Worm (Caenorhabditis elegans) whole organism, L3 larva: ENCODE data around the gene urb-1.

Source experiments
- R02D3.7 ChIP-seq: fragments of 150-350 bp; optimal IDR thresholded peaks from 2 replicates; lab custom pipeline; 2014; ENCODE audit warnings: missing biosample characterization, missing genetic modification characterization
- ZK546.5 ChIP-seq: sonication (generic microtip); optimal IDR thresholded peaks from 2 replicates; lab custom pipeline; 2017; ENCODE audit warnings: missing biosample characterization, missing genetic modification characterization
- aly-2 ChIP-seq: fragments of 150-350 bp; optimal IDR thresholded peaks from 2 replicates; lab custom pipeline; 2014; ENCODE audit warnings: missing biosample characterization, missing genetic modification characterization
- ceh-16 ChIP-seq: sonication (generic microtip); optimal IDR thresholded peaks from 2 replicates; lab custom pipeline; 2017; ENCODE audit warnings: missing biosample characterization, missing genetic modification characterization
- ceh-28 ChIP-seq: fragments of 150-350 bp; optimal IDR thresholded peaks from 2 replicates; lab custom pipeline; 2014; ENCODE audit warnings: missing biosample characterization, missing genetic modification reagents, missing genetic modification characterization
- ceh-82 ChIP-seq: fragments of 150-350 bp; optimal IDR thresholded peaks from 2 replicates; lab custom pipeline; 2014; ENCODE audit warnings: missing biosample characterization, missing genetic modification characterization
- ceh-9 ChIP-seq: sonication (generic microtip); optimal IDR thresholded peaks from 2 replicates; lab custom pipeline; 2018; ENCODE audit warnings: missing biosample characterization, missing genetic modification characterization
- egl-5 ChIP-seq: fragments of 150-350 bp; optimal IDR thresholded peaks from 2 replicates; lab custom pipeline; 2017; ENCODE audit warnings: missing biosample characterization, missing genetic modification reagents, missing genetic modification characterization, inconsistent platforms
- elt-1 ChIP-seq: fragments of 150-350 bp; optimal IDR thresholded peaks from 2 replicates; lab custom pipeline; 2014; ENCODE audit warnings: missing biosample characterization, missing genetic modification characterization
- elt-2 ChIP-seq: sonication (generic microtip); optimal IDR thresholded peaks from 2 replicates; lab custom pipeline; 2016; ENCODE audit warnings: missing genetic modification reagents, mild to moderate bottlenecking, missing genetic modification characterization, missing compliant biosample characterization
- elt-3 ChIP-seq, 3 experiments: fragments of 150-350 bp in 1 of 3; sonication (generic microtip) in 2 of 3; optimal IDR thresholded peaks; 2 replicates in 2 of 3; 4 replicates in 1 of 3; lab custom pipeline; 2014 to 2017; ENCODE audit warnings: missing biosample characterization in 3 of 3, missing genetic modification characterization in 3 of 3
- eor-1 ChIP-seq, 2 experiments: fragments of 150-350 bp; optimal IDR thresholded peaks; 2 replicates each; lab custom pipeline; 2014 to 2018; ENCODE audit warnings: missing biosample characterization in 2 of 2, missing genetic modification characterization in 2 of 2
- fkh-2 ChIP-seq: fragments of 150-350 bp; optimal IDR thresholded peaks from 2 replicates; lab custom pipeline; 2014; ENCODE audit warnings: missing biosample characterization, missing genetic modification reagents, missing genetic modification characterization
- lin-39 ChIP-seq: fragments of 150-350 bp; optimal IDR thresholded peaks from 2 replicates; lab custom pipeline; 2018; ENCODE audit warnings: missing biosample characterization, missing genetic modification reagents, missing genetic modification characterization
- lsy-12 ChIP-seq: sonication (generic microtip); optimal IDR thresholded peaks from 2 replicates; lab custom pipeline; 2016; ENCODE audit warnings: mild to moderate bottlenecking, missing genetic modification characterization, missing compliant biosample characterization
- nfya-1 ChIP-seq: sonication (generic microtip); optimal IDR thresholded peaks from 2 replicates; lab custom pipeline; 2017; ENCODE audit warnings: missing genetic modification characterization, mild to moderate bottlenecking, missing compliant biosample characterization, antibody characterized with exemption, moderate library complexity; ENCODE audit not compliant: insufficient read depth
- nhr-11 ChIP-seq: fragments of 150-350 bp; optimal IDR thresholded peaks from 2 replicates; lab custom pipeline; 2014; ENCODE audit warnings: missing biosample characterization, missing genetic modification characterization
- nhr-12 ChIP-seq: fragments of 150-350 bp; optimal IDR thresholded peaks from 2 replicates; lab custom pipeline; 2014; ENCODE audit warnings: missing biosample characterization, missing genetic modification characterization
- nhr-23 ChIP-seq: fragments of 150-350 bp; optimal IDR thresholded peaks from 2 replicates; lab custom pipeline; 2014; ENCODE audit warnings: missing biosample characterization, missing genetic modification reagents, missing genetic modification characterization
- nhr-237 ChIP-seq: fragments of 150-350 bp; optimal IDR thresholded peaks from 2 replicates; lab custom pipeline; 2014; ENCODE audit warnings: missing biosample characterization, missing genetic modification characterization
- nhr-25 ChIP-seq: sonication (generic microtip); optimal IDR thresholded peaks from 2 replicates; lab custom pipeline; 2017; ENCODE audit warnings: missing biosample characterization, missing genetic modification characterization
- nhr-28 ChIP-seq: fragments of 150-350 bp; optimal IDR thresholded peaks from 2 replicates; lab custom pipeline; 2014; ENCODE audit warnings: missing biosample characterization, missing genetic modification characterization
- nhr-67 ChIP-seq: fragments of 150-350 bp; optimal IDR thresholded peaks from 2 replicates; lab custom pipeline; 2014; ENCODE audit warnings: missing biosample characterization, missing genetic modification characterization
- nhr-76 ChIP-seq: fragments of 150-350 bp; sonication (generic microtip); optimal IDR thresholded peaks from 5 replicates; lab custom pipeline; 2014; ENCODE audit warnings: missing biosample characterization, missing genetic modification characterization
- nhr-77 ChIP-seq: fragments of 150-350 bp; optimal IDR thresholded peaks from 2 replicates; lab custom pipeline; 2014; ENCODE audit warnings: missing biosample characterization, missing genetic modification characterization
- pha-4 ChIP-seq: fragments of 150-350 bp; optimal IDR thresholded peaks from 2 replicates; lab custom pipeline; 2014; ENCODE audit warnings: missing biosample characterization, missing genetic modification reagents, missing genetic modification characterization
- pqm-1 ChIP-seq: fragments of 150-350 bp; optimal IDR thresholded peaks from 2 replicates; lab custom pipeline; 2017; ENCODE audit warnings: missing biosample characterization, missing genetic modification characterization, inconsistent platforms
- skn-1 ChIP-seq: fragments of 150-350 bp; optimal IDR thresholded peaks from 2 replicates; lab custom pipeline; 2014; ENCODE audit warnings: missing biosample characterization, missing genetic modification characterization
- snpc-4 ChIP-seq: fragments of 150-350 bp; optimal IDR thresholded peaks from 2 replicates; lab custom pipeline; 2014; ENCODE audit warnings: missing biosample characterization, missing genetic modification characterization
- tbx-2 ChIP-seq: sonication (generic microtip); optimal IDR thresholded peaks from 2 replicates; lab custom pipeline; 2016; ENCODE audit warnings: mild to moderate bottlenecking, missing genetic modification characterization, missing compliant biosample characterization
- unc-39 ChIP-seq: sonication (generic microtip); optimal IDR thresholded peaks from 4 replicates; lab custom pipeline; 2017; ENCODE audit warnings: missing biosample characterization, missing genetic modification characterization
- unc-62 ChIP-seq: fragments of 150-350 bp; sonication (generic microtip); optimal IDR thresholded peaks from 4 replicates; lab custom pipeline; 2014; ENCODE audit warnings: missing biosample characterization, missing genetic modification reagents, missing genetic modification characterization
- zag-1 ChIP-seq: fragments of 150-350 bp; optimal IDR thresholded peaks from 2 replicates; lab custom pipeline; 2014; ENCODE audit warnings: missing biosample characterization, missing genetic modification characterization
- ztf-11 ChIP-seq: fragments of 150-350 bp; optimal IDR thresholded peaks from 2 replicates; lab custom pipeline; 2014; ENCODE audit warnings: missing biosample characterization, missing genetic modification characterization
- ztf-4 ChIP-seq: fragments of 150-350 bp; optimal IDR thresholded peaks from 2 replicates; lab custom pipeline; 2014; ENCODE audit warnings: missing biosample characterization, missing genetic modification characterization

urb-1 gene

DNA sequence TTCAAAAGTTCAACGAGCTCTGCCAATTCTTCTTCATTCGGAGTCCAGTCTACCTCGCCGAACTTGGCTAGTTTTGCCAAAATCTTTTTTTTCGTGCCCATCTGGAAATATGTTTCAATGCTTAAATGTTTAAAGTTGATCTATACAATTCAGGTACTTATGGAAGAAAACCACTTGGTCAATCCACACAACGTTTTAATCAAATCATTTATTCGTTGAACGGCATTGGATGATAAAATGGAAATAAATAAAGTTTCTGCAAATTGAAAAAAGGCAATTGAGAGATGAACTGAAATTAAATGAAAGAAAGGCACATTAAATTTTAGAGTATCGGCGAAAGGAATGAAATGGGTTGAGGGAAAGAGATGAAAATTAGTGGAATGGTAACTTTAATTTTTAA lies at the start of gene urb-1:
Gene urb-1 (minus strand): TSS at position 101 of the 400 bp plus-strand sequence.
- TF ChIP-seq unc-62 (GFP tag; lab: Kevin White, UChicago), result no peak
- TF ChIP-seq nhr-77 (tag; lab: Kevin White, UChicago), result peak; percentile 36

DNA sequence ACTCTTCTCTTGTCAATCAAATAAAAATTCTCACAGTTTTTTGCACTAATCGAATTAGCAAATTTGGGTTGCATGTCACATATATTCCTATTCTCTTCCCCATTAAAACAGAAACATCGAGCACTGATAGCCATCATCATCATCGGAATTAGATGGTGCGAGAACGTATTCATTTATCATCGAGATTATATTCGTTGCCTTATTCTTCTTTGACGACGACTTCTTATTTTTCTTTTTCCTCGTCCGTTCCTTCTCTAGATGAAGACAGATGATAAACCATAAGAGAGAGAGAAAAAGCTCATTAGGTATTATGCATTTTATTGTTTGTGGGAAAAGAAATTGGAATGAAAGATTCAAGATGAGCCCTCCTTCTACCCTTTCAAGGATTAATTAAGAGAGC lies 47.3 kb upstream of the urb-1 start:
- TF ChIP-seq skn-1, result no peak
- TF ChIP-seq elt-1, result peak; percentile 56

DNA sequence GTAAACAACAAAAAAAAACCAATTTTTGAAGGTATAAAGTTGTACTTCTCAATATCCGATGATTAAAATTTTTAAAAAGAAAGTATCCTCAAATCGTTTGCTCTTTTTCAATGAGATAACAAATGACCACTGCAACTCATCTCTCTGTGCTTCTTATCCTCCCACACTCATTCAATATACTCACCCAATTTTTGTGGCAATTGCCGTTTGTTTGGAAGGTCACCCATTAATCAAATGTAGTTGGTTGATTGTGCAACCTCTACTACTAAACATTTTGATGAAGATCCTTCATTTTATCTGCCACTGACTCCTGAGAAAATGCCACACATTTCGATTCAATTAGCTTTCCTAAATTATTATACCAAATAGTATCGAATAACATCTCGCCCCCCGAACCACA lies 43.7 kb upstream of the urb-1 start:
- no peak for TF ChIP-seq nhr-25 (tag; lab: Kevin White, UChicago)
- no peak for TF ChIP-seq ZK546.5
- TF ChIP-seq pha-4, result no peak
- TF ChIP-seq ztf-11, result no peak
- peak; percentile 14 for TF ChIP-seq egl-5 (tag; lab: Kevin White, UChicago)
- TF ChIP-seq nhr-237 (tag; lab: Kevin White, UChicago), result no peak
- no peak for TF ChIP-seq fkh-2 (tag; lab: Kevin White, UChicago)
- no peak for TF ChIP-seq ceh-82
- no peak for TF ChIP-seq ceh-9

DNA sequence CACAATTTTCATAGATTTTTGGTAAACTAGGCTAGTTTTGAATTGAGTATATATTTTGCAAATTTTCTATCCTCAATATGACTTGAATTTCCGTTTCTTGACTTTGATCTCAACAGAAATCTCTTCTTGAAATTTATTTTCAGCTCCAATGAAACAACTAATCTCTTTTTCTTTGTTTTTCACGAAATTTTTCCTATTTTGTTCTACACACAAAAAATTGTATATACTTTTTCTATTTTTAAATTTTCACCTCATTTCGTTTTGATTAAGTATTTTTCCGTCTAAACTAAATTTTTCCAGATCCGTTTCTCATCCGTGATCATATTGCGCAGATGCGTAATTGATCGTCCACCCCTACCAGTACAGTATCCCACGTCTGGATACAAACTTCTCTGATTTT lies 40.8 kb upstream of the urb-1 start, which contains the start of gene unc-83:
Gene unc-83 (plus strand): TSS at position 301 of the 400 bp plus-strand sequence.
- TF ChIP-seq tbx-2 (tag; lab: Kevin White, UChicago), result no peak
- TF ChIP-seq elt-3 (tag; optimal IDR thresholded peaks at IDR 0.05; lab: Kevin White, UChicago), result no peak
- no peak for TF ChIP-seq elt-2 (tag; lab: Kevin White, UChicago)
- TF ChIP-seq R02D3.7, result no peak
- TF ChIP-seq nfya-1, result no peak
- TF ChIP-seq egl-5 (tag; lab: Kevin White, UChicago), result no peak

DNA sequence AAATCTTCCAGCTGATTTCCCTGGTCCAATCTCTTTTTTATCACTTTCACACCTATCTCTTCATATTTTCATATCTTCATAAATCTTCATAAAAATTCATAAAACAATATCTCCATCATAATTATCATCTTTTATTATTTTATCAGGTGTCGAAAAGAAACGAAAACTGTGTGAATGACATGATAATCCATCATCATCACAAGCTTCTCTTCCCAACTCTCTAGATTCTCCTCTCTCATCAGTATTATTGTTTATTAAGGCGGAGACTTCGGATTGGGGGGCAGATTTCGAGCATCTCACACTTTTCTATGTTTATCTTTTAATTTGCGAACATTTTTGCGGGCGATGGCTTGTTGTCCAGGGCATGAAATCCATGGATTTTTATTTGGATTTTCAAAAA lies 40.3 kb upstream of the urb-1 start:
- no peak for TF ChIP-seq ztf-4 (tag; lab: Kevin White, UChicago)
- TF ChIP-seq tbx-2 (tag; lab: Kevin White, UChicago), result no peak
- TF ChIP-seq ZK546.5, result no peak
- no peak for TF ChIP-seq nhr-11 (tag; lab: Kevin White, UChicago)
- TF ChIP-seq ceh-28, result no peak
- TF ChIP-seq fkh-2 (tag; lab: Kevin White, UChicago), result no peak
- TF ChIP-seq nhr-237 (tag; lab: Kevin White, UChicago), result no peak
- TF ChIP-seq lsy-12 (tag; lab: Kevin White, UChicago), result no peak
- TF ChIP-seq aly-2 (tag; lab: Kevin White, UChicago), result no peak
- no peak for TF ChIP-seq lin-39 (tag; lab: Kevin White, UChicago)
- TF ChIP-seq ceh-82, result no peak
- TF ChIP-seq nhr-28 (tag; lab: Kevin White, UChicago), result no peak

DNA sequence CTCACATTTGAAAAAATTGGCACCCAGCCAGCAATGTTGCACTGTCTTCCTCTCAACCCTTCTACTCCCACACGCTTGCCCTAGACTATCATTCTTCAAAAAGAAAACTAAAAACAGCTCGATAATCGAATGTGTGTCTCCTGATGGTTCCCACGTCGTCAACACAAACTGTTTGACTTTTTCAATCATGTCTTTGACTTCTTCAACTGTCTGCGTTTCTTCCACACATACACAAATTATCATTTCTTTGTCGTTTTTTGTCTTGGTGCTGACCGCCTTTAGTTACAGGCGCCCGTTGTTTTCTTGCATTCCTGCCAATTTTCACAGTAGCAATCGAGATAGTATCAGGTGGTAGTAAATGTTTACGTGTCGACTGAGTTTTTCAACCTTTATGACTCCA lies 38.7 kb upstream of the urb-1 start:
- no peak for TF ChIP-seq tbx-2 (tag; lab: Kevin White, UChicago)
- no peak for TF ChIP-seq skn-1
- TF ChIP-seq zag-1, result no peak
- TF ChIP-seq nhr-76 (tag; lab: Kevin White, UChicago), result no peak
- no peak for TF ChIP-seq nhr-67 (tag; lab: Kevin White, UChicago)
- peak; percentile 14 for TF ChIP-seq pha-4
- no peak for TF ChIP-seq ceh-82
- TF ChIP-seq nhr-23, result no peak
- no peak for TF ChIP-seq nhr-28 (tag; lab: Kevin White, UChicago)
- no peak for TF ChIP-seq eor-1 (tag; optimal IDR thresholded peaks at IDR 0.05; lab: Kevin White, UChicago)
- TF ChIP-seq ztf-4 (tag; lab: Kevin White, UChicago), result no peak
- no peak for TF ChIP-seq R02D3.7
- TF ChIP-seq egl-5 (tag; lab: Kevin White, UChicago), result no peak
- no peak for TF ChIP-seq pqm-1 (tag; lab: Kevin White, UChicago)
- TF ChIP-seq elt-2 (tag; lab: Kevin White, UChicago), result peak; percentile 63

DNA sequence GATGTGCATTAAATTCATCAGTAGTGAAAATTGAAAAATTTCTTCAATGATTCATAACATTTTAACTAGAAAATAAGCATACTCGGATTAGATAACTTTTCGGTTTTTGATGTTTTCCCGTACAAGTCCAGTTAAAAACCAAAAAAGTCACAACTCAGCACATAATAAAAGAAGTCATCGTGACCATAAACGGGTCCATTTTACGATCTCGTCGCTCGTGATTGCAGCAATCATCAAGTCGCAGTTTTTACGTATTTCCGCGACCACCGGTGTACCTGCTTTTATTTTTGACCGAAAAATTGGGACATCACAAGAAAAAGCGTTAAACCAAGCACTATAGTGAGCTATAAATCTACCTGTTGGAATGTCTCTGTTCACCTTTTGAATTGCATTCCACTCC lies 37.3 kb upstream of the urb-1 start:
- no peak for TF ChIP-seq nhr-12
- no peak for TF ChIP-seq ceh-16 (tag; lab: Kevin White, UChicago)
- no peak for TF ChIP-seq snpc-4 (tag; lab: Kevin White, UChicago)
- TF ChIP-seq nhr-11 (tag; lab: Kevin White, UChicago), result no peak
- peak; percentile 3 for TF ChIP-seq pqm-1 (tag; lab: Kevin White, UChicago)
- no peak for TF ChIP-seq lin-39 (tag; lab: Kevin White, UChicago)
- TF ChIP-seq nhr-23, result no peak
- TF ChIP-seq nhr-77 (tag; lab: Kevin White, UChicago), result no peak
- TF ChIP-seq unc-39, result no peak
- peak; percentile 15 for TF ChIP-seq elt-2 (tag; lab: Kevin White, UChicago)
- no peak for TF ChIP-seq ceh-9
- TF ChIP-seq nhr-237 (tag; lab: Kevin White, UChicago), result no peak
- TF ChIP-seq lsy-12 (tag; lab: Kevin White, UChicago), result no peak
- no peak for TF ChIP-seq ceh-82
